Fruit fly (Drosophila melanogaster) whole organism, adult: ENCODE results near the gene CG17472.

Source experiments
- CG11617 ChIP-seq: fragments of 200-800 bp; sonication (Bioruptor generic); optimal IDR thresholded peaks from 2 replicates; lab custom pipeline; 2017; ENCODE audit warnings: mild to moderate bottlenecking, missing biosample characterization, missing genetic modification reagents, missing genetic modification characterization
- CG7045 ChIP-seq: fragments of 200-800 bp; sonication (Bioruptor generic); optimal IDR thresholded peaks from 2 replicates; lab custom pipeline; 2017; ENCODE audit warnings: missing biosample characterization, mild to moderate bottlenecking, missing genetic modification characterization
- Mnt ChIP-seq: fragments of 200-800 bp; sonication (Bioruptor generic); optimal IDR thresholded peaks from 2 replicates; lab custom pipeline; 2016; ENCODE audit warnings: missing biosample characterization, mild to moderate bottlenecking, missing genetic modification characterization
- kay ChIP-seq: fragments of 200-800 bp; sonication (Bioruptor generic); peaks from one replicate; lab custom pipeline; 2016; ENCODE audit warnings: missing biosample characterization, missing genetic modification characterization, borderline replicate concordance

DNA sequence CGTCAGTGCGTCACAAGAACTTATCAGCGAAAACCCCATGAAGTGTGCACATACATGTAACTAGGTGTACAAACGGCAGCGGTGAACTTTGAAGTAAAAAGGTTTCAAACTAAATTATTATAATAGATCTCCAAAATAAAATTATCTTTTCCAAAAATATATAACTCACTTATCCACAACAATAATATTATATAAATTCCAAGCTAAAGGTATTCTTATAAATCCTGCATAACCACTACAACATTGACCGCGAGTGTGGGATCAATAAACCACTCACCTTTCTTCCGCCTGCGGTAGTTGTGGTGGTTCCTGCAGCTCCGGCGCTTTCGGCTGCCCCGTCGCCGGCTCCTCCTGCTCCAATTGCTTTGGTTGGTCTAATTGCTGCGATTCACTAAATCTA lies 40.4 kb downstream of the CG17472 start:
- no peak for TF ChIP-seq kay (GFP tag; lab: Kevin White, UChicago)
- TF ChIP-seq CG7045 (GFP tag; lab: Kevin White, UChicago), result peak; percentile 17
- TF ChIP-seq Mnt (GFP tag; lab: Kevin White, UChicago), result peak; percentile 7
- TF ChIP-seq CG11617 (GFP tag; lab: Kevin White, UChicago), result no peak
